Worm (Caenorhabditis elegans) whole organism, L4 larva: Measurements from ENCODE around the gene ucr-1.
A peak's percentile ranks its signal among the peaks of the same experiment; 100 is the strongest.
"Not testable (repeated sequence)": the region's sequence is repeated elsewhere in the genome, so short reads cannot be mapped to it uniquely, and the experiment has no call there.

ENCODE experiments used
- F37D6.2 ChIP-seq: sonication (generic microtip); optimal IDR thresholded peaks from 2 replicates; lab custom pipeline; 2016; ENCODE audit warnings: mild to moderate bottlenecking, missing genetic modification characterization, missing compliant biosample characterization
- T26A8.4 ChIP-seq: fragments of 200-800 bp; sonication (Bioruptor generic); IDR thresholded peaks from 2 replicates; pipeline ENCODE4 v1.3.6; 2022; ENCODE audit warnings: missing genetic modification characterization, missing compliant biosample characterization
- Y48G9A.11 ChIP-seq: fragments of 200-800 bp; sonication (Bioruptor generic); IDR thresholded peaks from 2 replicates; pipeline ENCODE4 v1.3.6; 2022; ENCODE audit warnings: missing genetic modification reagents, missing genetic modification characterization, missing compliant biosample characterization
- aha-1 ChIP-seq: fragments of 150-350 bp; peaks from one replicate; lab custom pipeline; 2014; ENCODE audit warnings: missing biosample characterization, missing genetic modification characterization
- ama-1 ChIP-seq: fragments of 150-350 bp; optimal IDR thresholded peaks from 2 replicates; lab custom pipeline; 2014; ENCODE audit warnings: inconsistent platforms, mixed read lengths
- arid-1 ChIP-seq: fragments of 200-800 bp; sonication (Bioruptor generic); conservative IDR thresholded peaks from 2 replicates; pipeline ENCODE4 v1.3.6; 2022; ENCODE audit warnings: missing genetic modification reagents, missing genetic modification characterization, missing compliant biosample characterization
- attf-4 ChIP-seq: sonication (generic microtip); optimal IDR thresholded peaks from 3 replicates; lab custom pipeline; 2017; ENCODE audit warnings: missing biosample characterization, missing genetic modification characterization
- ceh-44 ChIP-seq: fragments of 200-800 bp; sonication (Bioruptor generic); IDR thresholded peaks from 2 replicates; pipeline ENCODE4 v1.3.6; 2022; ENCODE audit warnings: missing genetic modification reagents, missing genetic modification characterization, missing compliant biosample characterization
- ces-1 ChIP-seq: fragments of 150-350 bp; sonication (generic microtip); optimal IDR thresholded peaks from 4 replicates; lab custom pipeline; 2014; ENCODE audit warnings: missing biosample characterization, missing genetic modification reagents, missing genetic modification characterization
- cey-2 ChIP-seq: sonication (generic microtip); optimal IDR thresholded peaks from 3 replicates; lab custom pipeline; 2017; ENCODE audit warnings: missing genetic modification characterization, mild to moderate bottlenecking, missing compliant biosample characterization, antibody characterized with exemption, borderline replicate concordance; ENCODE audit not compliant: insufficient read depth
- ctbp-1 ChIP-seq: fragments of 200-800 bp; sonication (Bioruptor generic); IDR thresholded peaks from 2 replicates; pipeline ENCODE4 v1.3.6; 2022; ENCODE audit warnings: missing genetic modification reagents, missing genetic modification characterization, missing compliant biosample characterization
- dmd-6 ChIP-seq: fragments of 200-800 bp; sonication (Bioruptor generic); IDR thresholded peaks from 2 replicates; pipeline ENCODE4 v1.3.6; 2022; ENCODE audit warnings: missing genetic modification reagents, missing genetic modification characterization, missing compliant biosample characterization
- dmd-8 ChIP-seq: fragments of 200-800 bp; sonication (Bioruptor generic); IDR thresholded peaks from 2 replicates; pipeline ENCODE4 v1.3.6; 2022; ENCODE audit warnings: missing genetic modification characterization, missing compliant biosample characterization
- dve-1 ChIP-seq: sonication (generic microtip); optimal IDR thresholded peaks from 2 replicates; lab custom pipeline; 2017; ENCODE audit warnings: antibody characterized with exemption, mild to moderate bottlenecking, missing genetic modification characterization, missing compliant biosample characterization; ENCODE audit not compliant: insufficient read depth
- egl-43 ChIP-seq: fragments of 200-800 bp; sonication (Bioruptor generic); IDR thresholded peaks from 2 replicates; pipeline ENCODE4 v1.3.6; 2022; ENCODE audit warnings: missing genetic modification reagents, missing genetic modification characterization, missing compliant biosample characterization
- fkh-10 ChIP-seq: fragments of 150-350 bp; optimal IDR thresholded peaks from 2 replicates; lab custom pipeline; 2014; ENCODE audit warnings: missing biosample characterization, missing genetic modification reagents, missing genetic modification characterization
- hlh-11 ChIP-seq: fragments of 200-800 bp; sonication (Bioruptor generic); optimal IDR thresholded peaks from 2 replicates; lab custom pipeline; 2018; ENCODE audit warnings: mild to moderate bottlenecking, missing genetic modification characterization, missing compliant biosample characterization
- hlh-30 ChIP-seq: sonication (generic microtip); optimal IDR thresholded peaks from 2 replicates; lab custom pipeline; 2017; ENCODE audit warnings: antibody characterized with exemption, mild to moderate bottlenecking, missing genetic modification characterization, missing compliant biosample characterization; ENCODE audit not compliant: insufficient read depth
- hmg-1.1 ChIP-seq: fragments of 200-800 bp; sonication (Bioruptor generic); IDR thresholded peaks from 2 replicates; pipeline ENCODE4 v1.3.6; 2022; ENCODE audit warnings: missing genetic modification reagents, missing genetic modification characterization, missing compliant biosample characterization
- lim-7 ChIP-seq: fragments of 200-800 bp; sonication (Bioruptor generic); IDR thresholded peaks from 2 replicates; pipeline ENCODE4 v1.3.6; 2022; ENCODE audit warnings: missing genetic modification characterization, missing compliant biosample characterization
- lin-1 ChIP-seq: fragments of 200-800 bp; sonication (Bioruptor generic); IDR thresholded peaks from 2 replicates; pipeline ENCODE4 v1.3.6; 2022; ENCODE audit warnings: missing genetic modification reagents, missing genetic modification characterization, missing compliant biosample characterization
- lin-38 ChIP-seq: fragments of 200-800 bp; sonication (Bioruptor generic); IDR thresholded peaks from 2 replicates; pipeline ENCODE4 v1.3.6; 2022; ENCODE audit warnings: missing genetic modification reagents, missing genetic modification characterization, missing compliant biosample characterization
- lsy-2 ChIP-seq, 2 experiments: fragments of 150-350 bp in 1 of 2; sonication (generic microtip) in 1 of 2; optimal IDR thresholded peaks; 2 replicates each; lab custom pipeline; 2014 to 2017; ENCODE audit warnings: missing biosample characterization in 2 of 2, missing genetic modification characterization in 2 of 2
- madf-9 ChIP-seq: fragments of 200-800 bp; sonication (Bioruptor generic); conservative IDR thresholded peaks from 2 replicates; pipeline ENCODE4 v1.3.6; 2022; ENCODE audit warnings: missing genetic modification reagents, missing genetic modification characterization, missing compliant biosample characterization
- mdl-1 ChIP-seq, 2 experiments: fragments of 150-350 bp in 1 of 2; sonication (generic microtip) in 1 of 2; optimal IDR thresholded peaks; 2 replicates each; lab custom pipeline; 2014 to 2017; ENCODE audit warnings: missing biosample characterization in 2 of 2, missing genetic modification characterization in 2 of 2
- mep-1 ChIP-seq: fragments of 150-350 bp; sonication (generic microtip); optimal IDR thresholded peaks from 3 replicates; lab custom pipeline; 2014; ENCODE audit warnings: missing biosample characterization, missing genetic modification characterization
- mes-2 ChIP-seq: sonication (generic microtip); optimal IDR thresholded peaks from 2 replicates; lab custom pipeline; 2016; ENCODE audit warnings: missing genotype, mild to moderate bottlenecking, missing genetic modification characterization, missing compliant biosample characterization; ENCODE audit not compliant: poor library complexity, severe bottlenecking
- nhr-11 ChIP-seq: fragments of 150-350 bp; optimal IDR thresholded peaks from 2 replicates; lab custom pipeline; 2014; ENCODE audit warnings: missing biosample characterization, missing genetic modification characterization
- nhr-28 ChIP-seq: fragments of 150-350 bp; optimal IDR thresholded peaks from 2 replicates; lab custom pipeline; 2014; ENCODE audit warnings: missing biosample characterization, missing genetic modification characterization
- nhr-41 ChIP-seq: fragments of 200-800 bp; sonication (Bioruptor generic); IDR thresholded peaks from 2 replicates; pipeline ENCODE4 v1.3.6; 2022; ENCODE audit warnings: missing genetic modification reagents, missing genetic modification characterization, missing compliant biosample characterization
- nhr-48 ChIP-seq: sonication (generic microtip); optimal IDR thresholded peaks from 2 replicates; lab custom pipeline; 2016; ENCODE audit warnings: mild to moderate bottlenecking, missing genetic modification characterization, missing compliant biosample characterization
- pha-4 ChIP-seq, 2 experiments: fragments of 150-350 bp in 1 of 2; fragments of 200-800 bp in 1 of 2; sonication (Bioruptor generic) in 1 of 2; IDR thresholded peaks in 1 of 2; optimal IDR thresholded peaks in 1 of 2; 2 replicates each; pipeline versions ENCODE4 v1.3.6 to Lab custom; 2014 to 2022; ENCODE audit warnings: missing genetic modification characterization in 2 of 2, missing genetic modification reagents in 2 of 2, missing biosample characterization in 1 of 2, missing compliant biosample characterization in 1 of 2
- php-3 ChIP-seq: fragments of 200-800 bp; sonication (Bioruptor generic); IDR thresholded peaks from 2 replicates; pipeline ENCODE4 v1.3.6; 2022; ENCODE audit warnings: missing genetic modification reagents, missing genetic modification characterization, missing compliant biosample characterization
- saeg-2 ChIP-seq: fragments of 200-800 bp; sonication (Bioruptor generic); IDR thresholded peaks from 2 replicates; pipeline ENCODE4 v1.3.6; 2022; ENCODE audit warnings: missing genetic modification reagents, missing genetic modification characterization, missing compliant biosample characterization
- set-16 ChIP-seq: fragments of 200-800 bp; sonication (Bioruptor generic); IDR thresholded peaks from 2 replicates; pipeline ENCODE4 v1.3.6; 2022; ENCODE audit warnings: missing genetic modification reagents, missing genetic modification characterization, missing compliant biosample characterization
- skn-1 ChIP-seq: fragments of 150-350 bp; optimal IDR thresholded peaks from 2 replicates; lab custom pipeline; 2014; ENCODE audit warnings: missing biosample characterization, missing genetic modification characterization
- snpc-1.2 ChIP-seq: fragments of 200-800 bp; sonication (Bioruptor generic); IDR thresholded peaks from 2 replicates; pipeline ENCODE4 v1.3.6; 2022; ENCODE audit warnings: missing genetic modification reagents, missing genetic modification characterization, missing compliant biosample characterization
- tra-1 ChIP-seq: fragments of 200-800 bp; sonication (Bioruptor generic); IDR thresholded peaks from 2 replicates; pipeline ENCODE4 v1.3.6; 2022; ENCODE audit warnings: missing genetic modification reagents, missing genetic modification characterization, missing compliant biosample characterization
- unc-62 ChIP-seq, 3 experiments: fragments of 150-350 bp in 1 of 3; sonication (generic microtip); optimal IDR thresholded peaks in 2 of 3; peaks in 1 of 3; 1 replicate in 1 of 3; 2 replicates in 2 of 3; lab custom pipeline; 2014 to 2017; ENCODE audit warnings: missing biosample characterization in 3 of 3, missing genetic modification characterization in 3 of 3, missing genetic modification reagents in 3 of 3, missing genotype in 1 of 3
- vab-7 ChIP-seq: fragments of 200-800 bp; sonication (Bioruptor generic); IDR thresholded peaks from 2 replicates; pipeline ENCODE4 v1.3.6; 2022; ENCODE audit warnings: missing genetic modification reagents, missing genetic modification characterization, missing compliant biosample characterization
- zip-11 ChIP-seq: fragments of 200-800 bp; sonication (Bioruptor generic); IDR thresholded peaks from 2 replicates; pipeline ENCODE4 v1.3.6; 2022; ENCODE audit warnings: missing genetic modification characterization, missing compliant biosample characterization
- ztf-7 ChIP-seq: fragments of 150-350 bp; optimal IDR thresholded peaks from 2 replicates; lab custom pipeline; 2014; ENCODE audit warnings: missing biosample characterization, missing genetic modification characterization

ucr-1 gene

ce11 chrIII:5637297-5637876 lies 45.5 kb downstream of the ucr-1 start:
- TF ChIP-seq Y48G9A.11 (GFP tag; lab: Robert Waterston, UW) (peak; percentile 94), tra-1 (GFP tag; lab: Robert Waterston, UW) (peak; percentile 56; the same call in 1 of the 2 replicates), ctbp-1 (0 out of 2 replicates have a peak, but pooled peaks have one; percentile 23), lin-38 (GFP tag; lab: Robert Waterston, UW) (peak; percentile 83), nhr-41 (GFP tag; lab: Robert Waterston, UW) (0 out of 2 replicates have a peak, but pooled peaks have one; percentile 26), dmd-8 (GFP tag; lab: Robert Waterston, UW) (0 out of 2 replicates have a peak, but pooled peaks have one; percentile 44), snpc-1.2 (GFP tag; lab: Robert Waterston, UW) (peak; percentile 94), hlh-11 (tag; lab: Kevin White, UChicago) (peak; percentile 1), pha-4 (GFP tag; IDR thresholded peaks at IDR 0.05; lab: Robert Waterston, UW) (peak; percentile 73; the same call in 1 of the 2 replicates), vab-7 (peak; percentile 40; the same call in 1 of the 2 replicates), arid-1 (peak; percentile 79), egl-43 (GFP tag; lab: Robert Waterston, UW) (peak; percentile 86), mes-2 (tag; lab: Kevin White, UChicago) (peak; percentile 3), lin-1 (peak; percentile 39; the same call in 1 of the 2 replicates), dmd-6 (GFP tag; lab: Robert Waterston, UW) (peak; percentile 69), T26A8.4 (peak; percentile 81), zip-11 (0 out of 2 replicates have a peak, but pooled peaks have one; percentile 29), lim-7 (GFP tag; lab: Robert Waterston, UW) (peak; percentile 65), set-16 (GFP tag; lab: Robert Waterston, UW) (peak; percentile 99), saeg-2 (GFP tag; lab: Robert Waterston, UW) (peak; percentile 75; the same call in 1 of the 2 replicates), php-3 (peak; percentile 60; the same call in 1 of the 2 replicates), ceh-44 (peak; percentile 85), hmg-1.1 (peak; percentile 81), madf-9 (peak; percentile 47; the same call in 1 of the 2 replicates)
- TF ChIP-seq pha-4 (tag; optimal IDR thresholded peaks at IDR 0.05; lab: Kevin White, UChicago), result not testable (repeated sequence)

ce11 chrIII:5639893-5640292 lies 48.0 kb downstream of the ucr-1 start:
- TF ChIP-seq cey-2 (tag; lab: Kevin White, UChicago) (no peak), attf-4 (no peak), ces-1 (GFP tag; lab: Kevin White, UChicago) (no peak), ctbp-1 (0 out of 2 replicates have a peak, but pooled peaks have one; percentile 22), nhr-28 (tag; lab: Kevin White, UChicago) (peak; percentile 6), mdl-1 (tag; optimal IDR thresholded peaks at IDR 0.05; lab: Kevin White, UChicago) (peak in 1 of 2 experiments; percentile 60), fkh-10 (peak; percentile 1), nhr-48 (tag; lab: Kevin White, UChicago) (no peak), F37D6.2 (tag; lab: Kevin White, UChicago) (peak; percentile 7), hmg-1.1 (0 out of 2 replicates have a peak, but pooled peaks have one; percentile 48), unc-62 (GFP tag; optimal IDR thresholded peaks at IDR 0.05 in 1 of 2; lab: Kevin White, UChicago) (peak in 1 of 2 experiments; percentile 47), unc-62 (tag; optimal IDR thresholded peaks at IDR 0.05; lab: Kevin White, UChicago) (no peak), php-3 (no peak), lsy-2 (tag; optimal IDR thresholded peaks at IDR 0.05; lab: Kevin White, UChicago) (peak in 1 of 2 experiments; percentile 61), aha-1 (tag; lab: Kevin White, UChicago) (peak; percentile 59), ama-1 (no peak), skn-1 (tag; lab: Kevin White, UChicago) (no peak), mep-1 (tag; lab: Kevin White, UChicago) (peak; percentile 44), ztf-7 (no peak), mes-2 (tag; lab: Kevin White, UChicago) (peak; percentile 23), nhr-11 (tag; lab: Kevin White, UChicago) (peak; percentile 66), dmd-8 (GFP tag; lab: Robert Waterston, UW) (no peak), dve-1 (tag; lab: Kevin White, UChicago) (peak; percentile 10), hlh-30 (tag; lab: Kevin White, UChicago) (peak; percentile 71)
